Worm (Caenorhabditis elegans) whole organism, midembryonic: ENCODE data around the gene T02B11.4.

Source experiments
- T22C8.4 ChIP-seq: fragments of 200-800 bp; sonication (Bioruptor generic); IDR thresholded peaks from 2 replicates; pipeline ENCODE4 v1.3.6; 2022; ENCODE audit warnings: missing genetic modification characterization, missing compliant biosample characterization
- ztf-23 ChIP-seq: fragments of 200-800 bp; sonication (Bioruptor generic); IDR thresholded peaks from 2 replicates; pipeline ENCODE4 v1.3.6; 2022; ENCODE audit warnings: missing genetic modification reagents, missing genetic modification characterization, missing compliant biosample characterization

- TF ChIP-seq ztf-23 (GFP tag; lab: Robert Waterston, UW): no peak
- no peak for TF ChIP-seq T22C8.4
These were observed 37.6 kb downstream of the T02B11.4 start, which contains the start of gene F41H8.1 for ce11 chrV:833368-833767.
